Fruit fly (Drosophila melanogaster) whole organism, wandering third instar larva: ENCODE results near the gene r.

ENCODE experiments used
- Abd-B ChIP-seq: fragments of >200 bp; optimal IDR thresholded peaks from 2 replicates; lab custom pipeline; 2017; ENCODE audit warnings: missing biosample characterization, missing genetic modification characterization
- CG32264 ChIP-seq: fragments of 200-800 bp; sonication (Bioruptor generic); optimal IDR thresholded peaks from 2 replicates; lab custom pipeline; 2016; ENCODE audit warnings: missing biosample characterization, missing genetic modification characterization
- CG9705 ChIP-seq: fragments of 200-800 bp; sonication (Bioruptor generic); optimal IDR thresholded peaks from 2 replicates; lab custom pipeline; 2018; ENCODE audit warnings: missing biosample characterization, mild to moderate bottlenecking, missing genetic modification characterization
- CrebA ChIP-seq: fragments of 200-800 bp; sonication (Bioruptor generic); optimal IDR thresholded peaks from 2 replicates; lab custom pipeline; 2016; ENCODE audit warnings: missing biosample characterization, mild to moderate bottlenecking, missing genetic modification characterization, borderline replicate concordance
- Dfd ChIP-seq: fragments of >200 bp; optimal IDR thresholded peaks from 2 replicates; lab custom pipeline; 2017; ENCODE audit warnings: missing biosample characterization, missing genetic modification characterization
- GATAd ChIP-seq: sonication (Bioruptor generic); optimal IDR thresholded peaks from 2 replicates; lab custom pipeline; 2016; ENCODE audit warnings: missing biosample characterization, missing genetic modification characterization
- HLH106 ChIP-seq: fragments of 200-800 bp; optimal IDR thresholded peaks from 3 replicates; lab custom pipeline; 2019; ENCODE audit warnings: missing biosample characterization, mild to moderate bottlenecking, missing genetic modification characterization, moderate library complexity
- Hnf4 ChIP-seq: fragments of 200-800 bp; sonication (Bioruptor generic); optimal IDR thresholded peaks from 2 replicates; lab custom pipeline; 2016; ENCODE audit warnings: missing biosample characterization, mild to moderate bottlenecking, missing genetic modification characterization
- Jra ChIP-seq: sonication (Bioruptor generic); optimal IDR thresholded peaks from 2 replicates; lab custom pipeline; 2016; ENCODE audit warnings: missing biosample characterization, missing genetic modification characterization
- Mio ChIP-seq: sonication (Bioruptor generic); optimal IDR thresholded peaks from 2 replicates; lab custom pipeline; 2016; ENCODE audit warnings: missing biosample characterization, missing genetic modification characterization
- Myc ChIP-seq: fragments of >200 bp; optimal IDR thresholded peaks from 2 replicates; lab custom pipeline; 2017
- N ChIP-seq: fragments of >200 bp; optimal IDR thresholded peaks from 2 replicates; lab custom pipeline; 2018; ENCODE audit warnings: missing biosample characterization, missing external identifiers, missing genetic modification characterization
- OdsH ChIP-seq: fragments of 200-800 bp; sonication (Bioruptor generic); optimal IDR thresholded peaks from 2 replicates; lab custom pipeline; 2016; ENCODE audit warnings: missing biosample characterization, mild to moderate bottlenecking, missing genetic modification characterization
- Rel ChIP-seq, 2 experiments: fragments of 200-800 bp; sonication (Bioruptor generic) in 1 of 2; optimal IDR thresholded peaks; 2 replicates in 1 of 2; 3 replicates in 1 of 2; lab custom pipeline; 2016 to 2019; ENCODE audit warnings: mild to moderate bottlenecking in 2 of 2, missing biosample characterization in 2 of 2, missing genetic modification characterization in 2 of 2, moderate library complexity in 1 of 2
- Sp1 ChIP-seq: fragments of 200-800 bp; sonication (Bioruptor generic); optimal IDR thresholded peaks from 3 replicates; lab custom pipeline; 2019; ENCODE audit warnings: missing biosample characterization, mild to moderate bottlenecking, missing genetic modification characterization, moderate library complexity
- br ChIP-seq: fragments of 200-800 bp; sonication (Bioruptor generic); optimal IDR thresholded peaks from 2 replicates; lab custom pipeline; 2016; ENCODE audit warnings: missing biosample characterization, missing genetic modification characterization
- brk ChIP-seq: fragments of 200-800 bp; sonication (Bioruptor generic); optimal IDR thresholded peaks from 2 replicates; lab custom pipeline; 2016; ENCODE audit warnings: missing biosample characterization, mild to moderate bottlenecking, missing genetic modification characterization
- dl ChIP-seq, 2 experiments: fragments of 175-275, 200-275 bp in 1 of 2; fragments of 200-275 bp in 1 of 2; sonication (Bioruptor generic); optimal IDR thresholded peaks; lab custom pipeline; 2018; ENCODE audit warnings: mild to moderate bottlenecking in 2 of 2, missing biosample characterization in 2 of 2, missing genetic modification characterization in 2 of 2, moderate library complexity in 2 of 2; ENCODE audit not compliant: partially characterized antibody in 2 of 2, insufficient read depth in 1 of 2
- dmrt93B ChIP-seq: fragments of 200-800 bp; sonication (Bioruptor generic); optimal IDR thresholded peaks from 2 replicates; lab custom pipeline; 2018; ENCODE audit warnings: missing biosample characterization, mild to moderate bottlenecking, missing genetic modification characterization
- dsf ChIP-seq: sonication (Bioruptor generic); optimal IDR thresholded peaks from 2 replicates; lab custom pipeline; 2016; ENCODE audit warnings: missing biosample characterization, missing genetic modification characterization, borderline replicate concordance
- ey ChIP-seq: fragments of 200-800 bp; sonication (Bioruptor generic); optimal IDR thresholded peaks from 2 replicates; lab custom pipeline; 2016; ENCODE audit warnings: missing biosample characterization, missing genetic modification characterization
- foxo ChIP-seq, 2 experiments: fragments of 200-800 bp; sonication (Bioruptor generic); optimal IDR thresholded peaks; 2 replicates in 1 of 2; 3 replicates in 1 of 2; lab custom pipeline; 2016 to 2017; ENCODE audit warnings: missing biosample characterization in 2 of 2, missing genetic modification characterization in 2 of 2
- fru ChIP-seq: fragments of 200-800 bp; sonication (Bioruptor generic); optimal IDR thresholded peaks from 3 replicates; lab custom pipeline; 2016; ENCODE audit warnings: missing biosample characterization, mild to moderate bottlenecking, missing genetic modification characterization
- jim ChIP-seq: fragments of 175-275, 200-325 bp; sonication (Bioruptor generic); optimal IDR thresholded peaks from 2 replicates; lab custom pipeline; 2016; ENCODE audit warnings: missing biosample characterization, mild to moderate bottlenecking, missing genetic modification characterization
- psq ChIP-seq: fragments of 200-800 bp; sonication (Bioruptor generic); optimal IDR thresholded peaks from 3 replicates; lab custom pipeline; 2017; ENCODE audit warnings: missing biosample characterization, mild to moderate bottlenecking, missing genetic modification characterization, moderate library complexity
- rgr ChIP-seq: fragments of 200-800 bp; sonication (Bioruptor generic); optimal IDR thresholded peaks from 3 replicates; lab custom pipeline; 2016; ENCODE audit warnings: missing biosample characterization, mild to moderate bottlenecking, missing genetic modification characterization
- sage ChIP-seq: fragments of 200-800 bp; sonication (Bioruptor generic); optimal IDR thresholded peaks from 2 replicates; lab custom pipeline; 2016; ENCODE audit warnings: missing biosample characterization, mild to moderate bottlenecking, missing genetic modification characterization

Gene r

DNA sequence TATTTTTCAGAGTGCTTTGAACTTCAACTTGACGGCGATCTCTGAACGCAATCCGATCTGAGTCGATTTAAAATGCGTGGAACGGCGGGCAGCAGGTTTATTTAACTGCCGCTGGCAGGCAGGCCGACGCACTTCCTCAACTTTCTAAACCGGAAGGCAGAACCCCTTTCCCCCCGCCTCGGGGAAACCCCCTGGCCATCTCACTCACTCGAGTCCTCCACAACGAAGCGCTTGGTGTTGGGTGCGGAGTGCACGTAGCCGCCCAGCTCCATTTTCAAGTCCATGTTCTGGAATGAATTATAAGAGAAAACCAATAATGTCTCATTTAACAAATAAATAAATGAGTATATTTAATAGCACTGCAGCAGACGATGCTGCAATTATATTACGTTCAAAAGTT, 14.7 kb downstream of the r start:
- TF ChIP-seq CG9705 (GFP tag; lab: Kevin White, UChicago) (no peak), Rel (GFP tag; optimal IDR thresholded peaks at IDR 0.05; lab: Kevin White, UChicago) (no peak), Rel (tag; optimal IDR thresholded peaks at IDR 0.05; lab: Kevin White, UChicago) (peak; percentile 72), Jra (GFP tag; lab: Kevin White, UChicago) (no peak)
- TF ChIP-seq, all 38 proteins: peak for 1

DNA sequence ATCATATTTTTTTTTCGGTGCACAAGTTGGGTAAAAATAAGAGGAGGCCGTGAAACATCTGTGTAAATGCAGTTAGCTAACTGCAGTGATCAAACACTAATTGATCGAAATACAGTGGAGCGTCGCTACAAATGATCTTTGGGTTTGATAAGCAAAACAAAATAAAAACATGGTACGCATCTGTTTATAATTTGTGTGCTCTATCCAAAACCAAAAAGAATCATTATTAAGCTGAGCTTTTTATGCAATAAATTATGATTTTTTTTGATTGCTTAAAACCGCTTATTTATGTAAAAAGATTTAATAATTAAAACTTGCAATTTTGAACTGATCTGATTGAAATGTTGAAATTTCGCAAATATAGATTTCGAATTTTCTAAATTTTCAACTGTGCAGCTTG, 15.1 kb downstream of the r start:
- TF ChIP-seq CG32264 (GFP tag; lab: Kevin White, UChicago) = no peak
- no peak for TF ChIP-seq rgr (GFP tag; lab: Kevin White, UChicago)
- TF ChIP-seq dsf (GFP tag; lab: Kevin White, UChicago) = no peak
- no peak for TF ChIP-seq CG9705 (GFP tag; lab: Kevin White, UChicago)
- no peak for TF ChIP-seq psq (GFP tag; lab: Kevin White, UChicago)
- no peak for TF ChIP-seq foxo (GFP tag; optimal IDR thresholded peaks at IDR 0.05; lab: Kevin White, UChicago)
- TF ChIP-seq br = no peak
- no peak for TF ChIP-seq OdsH (GFP tag; lab: Kevin White, UChicago)
- TF ChIP-seq HLH106 (tag; lab: Kevin White, UChicago) = no peak
- TF ChIP-seq Abd-B (GFP tag; lab: Kevin White, UChicago) = no peak
- TF ChIP-seq Mio (GFP tag; lab: Kevin White, UChicago) = no peak
- no peak for TF ChIP-seq Jra (GFP tag; lab: Kevin White, UChicago)
- no peak for TF ChIP-seq Dfd (GFP tag; lab: Kevin White, UChicago)
- TF ChIP-seq brk = no peak
- no peak for TF ChIP-seq ey
- TF ChIP-seq Sp1 (GFP tag; lab: Kevin White, UChicago) = no peak

- TF ChIP-seq dmrt93B (GFP tag; lab: Kevin White, UChicago) (no peak), GATAd (GFP tag; lab: Kevin White, UChicago) (no peak), brk (no peak), dl (GFP tag; optimal IDR thresholded peaks at IDR 0.05; lab: Kevin White, UChicago; ENCODE audit: insufficient read depth in 1 of 2, partially characterized antibody in 2 of 2) (no peak), psq (GFP tag; lab: Kevin White, UChicago) (no peak), Jra (GFP tag; lab: Kevin White, UChicago) (no peak), ey (no peak), CrebA (GFP tag; lab: Kevin White, UChicago) (no peak), rgr (GFP tag; lab: Kevin White, UChicago) (peak; percentile 30), fru (peak; percentile 14), HLH106 (tag; lab: Kevin White, UChicago) (peak; percentile 9), Myc (lab: Kevin White, UChicago) (no peak), OdsH (GFP tag; lab: Kevin White, UChicago) (peak; percentile 32), jim (no peak), Hnf4 (no peak)
- TF ChIP-seq, all 38 proteins: peak for 4
Observed at dm6 chrX:16670691-16671481, 15.7 kb downstream of the r start.

dm6 chrX:16672904-16673303, 17.7 kb downstream of the r start:
- TF ChIP-seq ey (no peak), Sp1 (GFP tag; lab: Kevin White, UChicago) (no peak), N (GFP tag; lab: Kevin White, UChicago) (no peak)
- TF ChIP-seq, all 38 proteins: peak for 0

dm6 chrX:16674538-16674937, 19.4 kb downstream of the r start:
- no peak for TF ChIP-seq psq (GFP tag; lab: Kevin White, UChicago)
- no peak for TF ChIP-seq sage (GFP tag; lab: Kevin White, UChicago)
- no peak for TF ChIP-seq ey

dm6 chrX:16676653-16677052, 21.5 kb downstream of the r start, which contains the start of gene CG13012:
TSS of gene CG13012 (minus strand) at chrX:16676753.
- TF ChIP-seq HLH106 (tag; lab: Kevin White, UChicago) = no peak
- TF ChIP-seq Rel (GFP tag; optimal IDR thresholded peaks at IDR 0.05; lab: Kevin White, UChicago) = no peak
- no peak for TF ChIP-seq Rel (tag; optimal IDR thresholded peaks at IDR 0.05; lab: Kevin White, UChicago)
